ENCODE assay signal across 7 worm cellular contexts in the genomic region with DNA sequence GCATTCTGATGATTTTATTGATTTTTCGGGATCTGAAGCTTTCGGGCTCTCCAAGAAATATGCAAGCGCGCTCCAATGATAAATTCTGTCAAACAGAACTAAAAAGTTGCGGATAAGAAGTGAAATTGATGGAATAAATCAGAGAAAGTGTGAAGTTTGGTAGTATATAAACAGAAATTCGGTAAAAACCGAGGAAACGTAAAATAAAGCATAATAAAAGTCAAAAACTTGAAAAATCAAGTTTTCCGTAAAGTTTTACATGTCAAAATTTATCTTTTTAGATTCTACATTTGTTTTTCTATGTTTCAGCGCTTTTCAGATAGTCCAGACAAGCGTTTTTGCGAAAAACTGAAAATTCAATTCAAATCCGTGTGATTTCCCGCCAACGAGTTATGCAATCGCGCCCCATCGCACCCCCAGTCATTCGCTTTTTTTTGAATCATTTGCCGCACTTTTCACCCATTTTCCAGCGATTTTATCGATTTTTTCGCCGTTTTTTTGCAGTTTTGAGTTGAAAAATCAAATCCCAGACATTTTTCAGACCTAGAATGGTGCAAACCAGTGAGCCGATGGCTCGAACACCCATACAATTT.
A peak's percentile ranks its signal among the peaks of the same experiment; 100 is the strongest.
TF ChIP-seq lines count a peak whose summit lies in the region.

TSS of gene Y54F10BM.13 (minus strand) at position 51 of the 593 bp plus-strand sequence.
TSS of gene ppm-1.D (plus strand) at position 540 of the 593 bp plus-strand sequence.

TF ChIP-seq in whole organism, L1 larva, 84 proteins besides CTCF, POLR2A, EP300 and RAD21 (continues in another document):
- TF ChIP-seq nhr-19 (GFP tag; conservative IDR thresholded peaks at IDR 0.05; lab: Robert Waterston, UW) (0 out of 2 replicates have a peak, but pooled peaks have one; percentile 7), irx-1 (tag; optimal IDR thresholded peaks at IDR 0.05; lab: Kevin White, UChicago) (peak; percentile 18), dpl-1 (GFP tag; optimal IDR thresholded peaks at IDR 0.05; lab: Kevin White, UChicago) (peak; percentile 89 to 92 (median 90)), nhr-237 (tag; optimal IDR thresholded peaks at IDR 0.05; lab: Kevin White, UChicago) (no peak), fkh-8 (tag; optimal IDR thresholded peaks at IDR 0.05; lab: Kevin White, UChicago) (peak; percentile 56), lin-13 (GFP tag; optimal IDR thresholded peaks at IDR 0.05; lab: Kevin White, UChicago) (no peak), fkh-4 (tag; optimal IDR thresholded peaks at IDR 0.05; lab: Kevin White, UChicago; ENCODE audit: borderline replicate concordance) (no peak), blmp-1 (tag; optimal IDR thresholded peaks at IDR 0.05; lab: Kevin White, UChicago) (peak; percentile 35), C16A3.4 (tag; optimal IDR thresholded peaks at IDR 0.05; lab: Kevin White, UChicago) (peak; percentile 31), elt-2 (tag; optimal IDR thresholded peaks at IDR 0.05; lab: Kevin White, UChicago) (no peak), tbx-2 (tag; optimal IDR thresholded peaks at IDR 0.05; lab: Kevin White, UChicago) (peak; percentile 29)

TF ChIP-seq in whole organism, L2 larva, 48 proteins besides CTCF, POLR2A, EP300 and RAD21:
- peak; percentile 87 for TF ChIP-seq gmeb-1 (tag; optimal IDR thresholded peaks at IDR 0.05; lab: Kevin White, UChicago)
- TF ChIP-seq peb-1 (tag; optimal IDR thresholded peaks at IDR 0.05; lab: Kevin White, UChicago), result no peak
- TF ChIP-seq fos-1 (tag; optimal IDR thresholded peaks at IDR 0.05; lab: Kevin White, UChicago), result peak; percentile 11
- TF ChIP-seq C34F6.9 (tag; optimal IDR thresholded peaks at IDR 0.05; lab: Kevin White, UChicago), result peak; percentile 8
- TF ChIP-seq nhr-129 (tag; optimal IDR thresholded peaks at IDR 0.05; lab: Kevin White, UChicago), result peak; percentile 6
- peak; percentile 53 for TF ChIP-seq lin-13 (GFP tag; optimal IDR thresholded peaks at IDR 0.05; lab: Kevin White, UChicago)
- TF ChIP-seq nhr-11 (tag; optimal IDR thresholded peaks at IDR 0.05; lab: Kevin White, UChicago), result no peak
- peak; percentile 21 for TF ChIP-seq unc-55 (GFP tag; optimal IDR thresholded peaks at IDR 0.05; lab: Kevin White, UChicago)
- TF ChIP-seq lsy-2 (tag; optimal IDR thresholded peaks at IDR 0.05; lab: Kevin White, UChicago), result peak in 1 of 2 experiments; percentile 50
- TF ChIP-seq nhr-77 (tag; optimal IDR thresholded peaks at IDR 0.05; lab: Kevin White, UChicago), result no peak

TF ChIP-seq in whole organism, L3 larva, 47 proteins besides CTCF, POLR2A, EP300 and RAD21:
- TF ChIP-seq hmg-11 (tag; optimal IDR thresholded peaks at IDR 0.05; lab: Kevin White, UChicago), result peak; percentile 8
- TF ChIP-seq lin-15B (tag; optimal IDR thresholded peaks at IDR 0.05; lab: Kevin White, UChicago), result peak; percentile 73
- TF ChIP-seq lin-39 (tag; optimal IDR thresholded peaks at IDR 0.05; lab: Kevin White, UChicago), result peak; percentile 2
- TF ChIP-seq elt-1 (tag; optimal IDR thresholded peaks at IDR 0.05; lab: Kevin White, UChicago), result no peak
- no peak for TF ChIP-seq aly-2 (tag; optimal IDR thresholded peaks at IDR 0.05; lab: Kevin White, UChicago)
- peak; percentile 30 for TF ChIP-seq nfya-1 (tag; optimal IDR thresholded peaks at IDR 0.05; lab: Kevin White, UChicago; ENCODE audit: insufficient read depth)

TF ChIP-seq in whole organism, L4 larva, 104 proteins besides CTCF, POLR2A, EP300 and RAD21 (continues in another document):
- TF ChIP-seq dmd-8 (GFP tag; IDR thresholded peaks at IDR 0.05; lab: Robert Waterston, UW) (no peak), lin-38 (GFP tag; IDR thresholded peaks at IDR 0.05; lab: Robert Waterston, UW) (peak; percentile 92), nhr-77 (tag; optimal IDR thresholded peaks at IDR 0.05; lab: Kevin White, UChicago) (no peak), dpl-1 (GFP tag; optimal IDR thresholded peaks at IDR 0.05; lab: Kevin White, UChicago) (peak; percentile 85), hmg-1.1 (GFP tag; IDR thresholded peaks at IDR 0.05; lab: Robert Waterston, UW) (0 out of 2 replicates have a peak, but pooled peaks have one; percentile 42), madf-9 (GFP tag; conservative IDR thresholded peaks at IDR 0.05; lab: Robert Waterston, UW) (no peak), mep-1 (tag; optimal IDR thresholded peaks at IDR 0.05; lab: Kevin White, UChicago) (no peak), lin-13 (GFP tag; optimal IDR thresholded peaks at IDR 0.05; lab: Kevin White, UChicago) (no peak), nhr-48 (tag; optimal IDR thresholded peaks at IDR 0.05; lab: Kevin White, UChicago) (no peak), dmd-9 (GFP tag; IDR thresholded peaks at IDR 0.05; lab: Robert Waterston, UW) (no peak), F44E2.7 (GFP tag; IDR thresholded peaks at IDR 0.05; lab: Robert Waterston, UW) (no peak), hlh-30 (tag; optimal IDR thresholded peaks at IDR 0.05; lab: Kevin White, UChicago; ENCODE audit: insufficient read depth) (peak; percentile 29), set-16 (GFP tag; IDR thresholded peaks at IDR 0.05; lab: Robert Waterston, UW) (no peak), hlh-11 (tag; optimal IDR thresholded peaks at IDR 0.05; lab: Kevin White, UChicago) (no peak), nhr-11 (tag; optimal IDR thresholded peaks at IDR 0.05; lab: Kevin White, UChicago) (no peak)

TF ChIP-seq in whole organism, late embryonic, 69 proteins besides CTCF, POLR2A, EP300 and RAD21 (continues in another document):
- no peak for TF ChIP-seq pros-1 (tag; optimal IDR thresholded peaks at IDR 0.05; lab: Kevin White, UChicago)
- no peak for TF ChIP-seq pag-3 (tag; optimal IDR thresholded peaks at IDR 0.05; lab: Kevin White, UChicago; ENCODE audit: borderline replicate concordance)
- TF ChIP-seq elt-2 (tag; optimal IDR thresholded peaks at IDR 0.05; lab: Kevin White, UChicago), result peak; percentile 28
- TF ChIP-seq pqm-1 (tag; optimal IDR thresholded peaks at IDR 0.05; lab: Kevin White, UChicago), result no peak
- no peak for TF ChIP-seq sox-2 (GFP tag; IDR thresholded peaks at IDR 0.05; lab: Robert Waterston, UW)
- TF ChIP-seq ceh-6 (GFP tag; optimal IDR thresholded peaks at IDR 0.05; lab: Kevin White, UChicago), result no peak
- no peak for TF ChIP-seq tbx-2 (tag; optimal IDR thresholded peaks at IDR 0.05; lab: Kevin White, UChicago)
- TF ChIP-seq ceh-24 (tag; optimal IDR thresholded peaks at IDR 0.05; lab: Kevin White, UChicago), result no peak
- peak; percentile 2 for TF ChIP-seq rnt-1 (tag; optimal IDR thresholded peaks at IDR 0.05; lab: Kevin White, UChicago)
- TF ChIP-seq unc-3 (GFP tag; conservative IDR thresholded peaks at IDR 0.05; lab: Robert Waterston, UW), result no peak
- no peak for TF ChIP-seq unc-3 (tag; optimal IDR thresholded peaks at IDR 0.05; lab: Kevin White, UChicago)
- TF ChIP-seq lim-6 (tag; optimal IDR thresholded peaks at IDR 0.05; lab: Kevin White, UChicago), result no peak
- no peak for TF ChIP-seq ceh-34 (tag; optimal IDR thresholded peaks at IDR 0.05; lab: Kevin White, UChicago)
- no peak for TF ChIP-seq ttx-3 (tag; optimal IDR thresholded peaks at IDR 0.05; lab: Kevin White, UChicago)
- peak; percentile 27 for TF ChIP-seq ceh-31 (tag; optimal IDR thresholded peaks at IDR 0.05; lab: Kevin White, UChicago)
- TF ChIP-seq zip-5 (tag; optimal IDR thresholded peaks at IDR 0.05; lab: Kevin White, UChicago), result no peak

TF ChIP-seq in whole organism, mixed stage, embryonic, 35 proteins besides CTCF, POLR2A, EP300 and RAD21:
- peak; percentile 44 for TF ChIP-seq lsy-2 (tag; optimal IDR thresholded peaks at IDR 0.05; lab: Kevin White, UChicago)
- TF ChIP-seq sptf-1 (tag; optimal IDR thresholded peaks at IDR 0.05; lab: Kevin White, UChicago), result peak; percentile 28
- TF ChIP-seq elt-3 (tag; optimal IDR thresholded peaks at IDR 0.05; lab: Kevin White, UChicago), result no peak

TF ChIP-seq in whole organism, young adult, 124 proteins besides CTCF, POLR2A, EP300 and RAD21:
- TF ChIP-seq efl-1 (GFP tag; optimal IDR thresholded peaks at IDR 0.05; lab: Kevin White, UChicago) (peak; percentile 85), lin-54 (GFP tag; optimal IDR thresholded peaks at IDR 0.05; lab: Kevin White, UChicago) (peak; percentile 76), ztf-28 (GFP tag; IDR thresholded peaks at IDR 0.05; lab: Robert Waterston, UW) (no peak), mcd-1 (GFP tag; IDR thresholded peaks at IDR 0.05; lab: Robert Waterston, UW) (peak; percentile 89), lsl-1 (GFP tag; optimal IDR thresholded peaks at IDR 0.05; lab: Kevin White, UChicago) (peak; percentile 37), dpl-1 (GFP tag; optimal IDR thresholded peaks at IDR 0.05; lab: Kevin White, UChicago) (peak; percentile 63), attf-5 (GFP tag; optimal IDR thresholded peaks at IDR 0.05; lab: Kevin White, UChicago) (peak; percentile 4), D2030.7 (GFP tag; IDR thresholded peaks at IDR 0.05; lab: Robert Waterston, UW) (peak; percentile 55; the same call in 1 of the 2 replicates), hrde-1 (tag; optimal IDR thresholded peaks at IDR 0.05; lab: Kevin White, UChicago; ENCODE audit: borderline replicate concordance) (no peak), ets-4 (GFP tag; optimal IDR thresholded peaks at IDR 0.05; lab: Kevin White, UChicago) (no peak), zim-3 (tag; optimal IDR thresholded peaks at IDR 0.05; lab: Kevin White, UChicago) (no peak), madf-6 (GFP tag; IDR thresholded peaks at IDR 0.05; lab: Robert Waterston, UW) (peak; percentile 19; the same call in 1 of the 2 replicates), lin-35 (GFP tag; optimal IDR thresholded peaks at IDR 0.05; lab: Kevin White, UChicago) (peak in 1 of 3 experiments; percentile 48), rpc-1 (optimal IDR thresholded peaks at IDR 0.05; lab: Kevin White, UChicago) (no peak), rpc-1 (tag; optimal IDR thresholded peaks at IDR 0.05; lab: Kevin White, UChicago) (no peak)
